Fruit fly (Drosophila melanogaster): Measurements from ENCODE around the gene CG17637.
A peak's percentile ranks its signal among the peaks of the same experiment; 100 is the strongest.

The CG17637 gene

DNA sequence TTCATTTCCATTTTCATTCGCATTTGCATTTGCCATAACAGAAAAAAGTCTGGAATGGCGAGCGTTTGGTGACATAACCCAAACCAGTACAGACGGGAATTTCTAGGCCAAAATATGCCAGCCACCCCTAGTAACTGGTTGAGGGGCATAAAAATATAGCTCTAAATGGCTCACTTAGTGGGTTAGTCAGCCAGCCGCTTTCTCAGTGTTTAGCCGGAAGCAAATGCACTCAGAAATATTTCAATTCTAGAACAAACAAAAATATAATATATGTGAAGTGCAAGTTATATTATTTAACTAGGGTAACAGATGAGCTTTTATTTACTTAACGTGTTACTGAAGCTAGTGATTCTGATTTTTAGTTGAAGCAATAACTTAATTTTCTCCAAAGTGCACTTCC is 32.9 kb downstream of the CG17637 start:
- no peak for TF ChIP-seq CG17801 (GFP tag; optimal IDR thresholded peaks at IDR 0.05; ENCODE audit: partially characterized antibody)

DNA sequence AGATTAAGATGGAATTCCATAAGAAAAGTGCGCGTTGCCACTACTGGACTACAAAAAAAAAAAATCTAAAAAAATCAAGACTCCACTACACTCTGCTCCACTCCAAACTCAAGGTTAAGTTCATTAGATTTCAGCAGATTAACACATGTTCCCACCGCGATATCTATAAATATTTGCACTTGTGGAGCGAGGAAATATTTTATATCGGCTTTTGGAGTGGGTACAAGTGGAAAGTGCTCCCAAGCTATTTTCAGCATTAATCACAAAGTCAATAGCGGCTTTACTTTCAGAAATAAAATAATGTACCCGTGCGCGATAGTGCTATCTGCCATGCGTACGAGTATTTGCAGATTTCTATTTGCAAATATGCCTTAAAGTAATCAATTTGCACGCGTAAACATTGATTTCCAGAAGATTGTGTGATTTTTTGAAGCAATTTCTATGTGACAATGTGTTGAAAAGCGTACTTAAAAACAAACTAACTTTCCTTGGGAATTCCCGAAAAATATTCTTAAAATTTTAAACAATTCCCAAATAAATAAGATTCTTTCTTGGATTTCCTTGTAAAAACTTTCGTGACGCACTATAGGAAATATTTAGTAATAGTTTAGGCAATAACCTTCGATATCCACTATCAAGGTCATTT is 33.8 kb downstream of the CG17637 start:
- no peak for TF ChIP-seq CG17801 (GFP tag; optimal IDR thresholded peaks at IDR 0.05; ENCODE audit: partially characterized antibody)

DNA sequence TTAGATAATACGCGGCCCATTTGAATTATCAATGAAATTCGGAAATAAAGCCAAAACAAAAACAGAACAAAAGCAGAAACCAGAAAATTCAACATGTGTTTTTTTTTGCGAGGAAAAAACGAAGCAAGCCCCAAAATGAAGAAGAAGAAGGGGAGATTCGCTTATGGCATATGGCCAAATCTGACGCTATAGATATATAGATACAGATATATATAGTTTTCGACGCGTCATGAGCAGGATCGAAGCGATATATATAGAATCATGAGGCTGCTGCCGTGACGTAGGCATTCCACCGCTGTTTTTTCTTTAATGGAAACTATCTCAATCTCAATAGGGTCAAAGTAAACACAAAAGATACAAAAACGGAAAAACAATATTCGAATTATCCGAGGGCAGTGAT is 34.5 kb downstream of the CG17637 start:
- TF ChIP-seq CG17801 (GFP tag; optimal IDR thresholded peaks at IDR 0.05; ENCODE audit: partially characterized antibody) = no peak

DNA sequence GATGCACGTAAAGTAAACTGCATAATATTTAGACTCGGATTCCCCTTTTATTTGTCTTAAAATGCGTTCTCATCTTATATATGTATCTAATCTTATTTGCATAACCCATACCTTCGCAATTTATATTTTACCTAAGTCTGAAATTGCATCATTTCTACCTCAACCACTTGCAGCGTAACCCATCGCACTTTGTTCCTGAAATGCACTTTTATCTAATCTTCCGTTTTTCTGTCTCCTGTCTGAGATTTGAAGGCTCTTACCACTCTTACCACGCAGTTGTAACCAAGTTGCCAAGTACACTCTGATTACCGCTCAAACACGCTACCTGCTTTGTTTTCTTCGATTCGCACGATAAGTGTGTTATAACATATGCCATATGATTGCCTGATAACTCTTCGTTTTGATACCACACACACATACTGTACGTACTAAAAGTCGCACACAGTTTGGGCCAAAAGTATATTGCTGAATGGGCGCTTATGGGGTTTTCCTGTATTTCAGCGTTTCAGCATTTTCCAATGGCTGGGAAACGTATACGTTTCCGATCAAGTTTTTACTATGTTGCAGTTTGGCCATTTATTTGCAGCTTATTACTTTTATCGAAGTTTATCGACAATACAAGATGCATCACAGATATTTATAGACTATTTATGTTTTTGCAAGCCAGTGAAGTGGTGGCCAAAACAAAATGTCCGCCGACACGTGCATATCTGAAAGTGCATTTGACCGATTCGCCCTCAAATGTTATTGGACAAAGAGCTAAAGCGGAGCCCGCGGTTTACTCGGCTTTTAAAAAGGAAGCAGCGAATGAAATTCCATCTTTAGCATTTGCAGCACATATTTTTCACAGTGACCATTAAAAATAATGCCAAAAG is 35.4 kb downstream of the CG17637 start:
- no peak for TF ChIP-seq CG17801 (GFP tag; optimal IDR thresholded peaks at IDR 0.05; ENCODE audit: partially characterized antibody)

DNA sequence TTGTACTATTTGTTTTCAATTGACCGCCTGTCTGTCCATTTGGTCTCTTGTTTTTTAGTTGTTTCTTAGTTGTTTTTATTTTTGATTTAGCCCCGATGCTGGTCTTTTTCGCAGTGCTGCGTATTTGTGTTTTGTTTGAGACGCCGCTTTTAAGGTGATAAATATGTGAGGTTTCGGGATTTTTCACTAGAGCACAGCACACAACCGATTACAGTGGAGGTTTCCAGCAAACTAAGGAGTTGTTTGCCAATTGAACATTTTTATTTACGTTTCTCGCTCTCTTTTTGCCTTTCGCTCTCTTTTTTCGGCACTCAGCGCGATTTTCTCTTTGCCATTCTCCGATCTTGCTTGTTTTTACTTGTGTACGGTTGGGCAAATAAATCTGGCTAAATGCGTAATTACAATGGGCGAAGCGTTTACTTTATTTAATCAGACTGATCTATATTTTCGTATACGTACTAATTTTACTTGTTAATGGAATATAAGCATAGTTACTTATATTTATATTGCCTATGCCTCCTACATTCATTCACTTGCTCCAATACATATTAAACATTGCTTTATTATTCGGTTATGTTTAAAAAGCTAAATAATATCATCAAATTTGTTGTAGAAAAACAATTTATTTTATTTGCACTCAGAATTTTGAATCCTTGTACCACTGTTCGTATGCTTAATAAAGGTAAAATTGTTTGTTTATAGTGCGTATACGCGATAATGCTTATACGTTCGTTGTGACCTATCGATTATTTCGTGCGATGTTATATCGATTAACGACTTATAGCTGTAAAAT is 36.4 kb downstream of the CG17637 start, which contains the start of gene Rcd2:
Gene Rcd2 (minus strand): TSS at position 236 of the 793 bp plus-strand sequence.
- TF ChIP-seq CG17801 (GFP tag; optimal IDR thresholded peaks at IDR 0.05; ENCODE audit: partially characterized antibody) = peak; percentile 78

DNA sequence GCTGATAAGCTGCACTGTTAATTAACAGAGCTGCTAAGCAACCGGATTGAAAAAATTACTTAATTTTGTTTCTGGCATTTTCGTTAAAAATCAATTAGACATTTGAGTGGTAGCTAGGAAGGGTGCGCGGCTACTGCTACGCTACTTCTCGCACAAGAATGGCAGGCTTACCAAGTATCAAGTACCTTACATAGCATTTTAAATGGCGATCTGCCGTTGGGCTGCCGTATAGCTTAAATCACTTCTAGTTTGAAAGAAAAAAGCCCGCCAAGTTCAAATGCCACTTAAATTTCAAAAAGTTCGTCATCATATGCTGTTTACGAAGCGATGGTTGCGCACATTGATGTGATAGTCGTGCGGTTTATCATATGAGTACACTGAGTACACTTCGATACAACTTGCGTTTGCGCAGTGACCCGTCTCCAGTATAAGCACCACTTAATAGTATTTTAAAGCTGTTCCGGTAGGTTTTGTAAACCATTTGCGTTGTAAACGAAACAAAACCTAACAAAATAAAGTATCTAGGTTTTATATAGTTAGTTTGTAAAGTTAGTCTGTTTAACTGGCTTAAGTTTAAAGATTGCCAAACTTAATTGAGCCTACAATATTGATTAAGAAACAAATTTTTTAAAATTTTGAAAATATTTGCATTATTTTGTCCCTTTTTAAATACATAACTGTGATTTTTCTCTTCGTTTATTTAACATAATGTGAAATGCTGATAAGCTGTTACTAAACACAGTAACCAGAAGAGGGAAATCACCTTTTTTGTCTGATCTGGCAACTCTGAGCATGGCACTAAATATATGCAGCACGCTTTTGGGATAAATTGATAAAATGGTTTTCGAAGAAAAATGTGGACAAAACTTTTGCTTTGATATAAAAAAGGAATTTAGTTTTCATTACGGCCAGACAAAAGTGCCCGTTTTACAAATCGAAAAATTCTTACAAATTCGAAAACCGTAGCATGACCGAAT is 37.3 kb downstream of the CG17637 start:
- TF ChIP-seq CG17801 (GFP tag; optimal IDR thresholded peaks at IDR 0.05; ENCODE audit: partially characterized antibody) = no peak

DNA sequence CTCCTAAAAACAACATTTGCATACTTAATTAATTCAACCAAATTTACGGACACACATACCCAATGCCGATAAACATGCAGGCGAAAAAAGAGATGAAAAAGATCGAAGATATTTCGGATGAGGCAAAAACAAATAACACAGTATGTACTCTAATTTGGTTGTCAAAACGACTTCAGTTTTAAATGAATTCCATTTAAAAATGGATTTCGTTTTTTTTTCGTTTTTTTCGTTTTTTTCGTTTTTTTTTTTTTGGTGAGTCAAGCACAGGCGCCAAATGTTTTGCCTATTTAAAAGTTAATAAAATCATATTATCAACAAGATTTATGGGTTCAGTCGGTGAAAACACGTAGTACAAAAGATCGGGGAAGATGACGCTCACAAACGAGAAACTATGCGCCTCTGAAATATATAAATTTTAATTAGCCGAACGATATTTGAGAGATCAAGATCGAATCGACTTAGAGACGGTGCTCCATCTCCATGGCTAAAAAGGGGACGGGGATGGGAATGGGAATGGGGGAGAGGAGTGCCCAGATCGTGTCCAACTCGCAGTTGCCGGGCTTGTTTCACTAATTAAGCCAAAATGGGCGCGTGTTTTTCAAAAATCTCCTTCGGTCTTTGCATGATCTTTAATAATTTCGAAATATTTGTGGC is 44.3 kb downstream of the CG17637 start:
- TF ChIP-seq CG17801 (GFP tag; optimal IDR thresholded peaks at IDR 0.05; ENCODE audit: partially characterized antibody) = no peak

DNA sequence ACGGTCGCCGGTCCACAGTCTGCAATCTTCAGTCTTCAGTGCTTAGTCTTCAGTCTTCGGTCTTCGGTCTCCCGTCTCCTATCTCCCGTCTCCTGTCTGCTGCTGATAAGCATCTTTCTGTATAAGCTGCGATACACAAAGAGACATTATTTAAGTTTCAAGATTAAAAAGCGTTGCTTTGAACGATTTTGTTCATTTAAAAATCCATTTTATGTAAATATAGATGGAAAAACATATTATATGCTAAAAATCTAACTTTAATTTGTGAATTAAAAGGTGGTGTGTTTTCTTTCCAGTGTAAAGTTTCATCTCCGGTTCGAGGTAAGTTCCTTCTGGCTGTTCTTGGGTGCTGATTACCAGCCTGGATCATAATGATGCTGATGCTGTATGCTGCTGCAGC is 45.4 kb downstream of the CG17637 start:
- no peak for TF ChIP-seq CG17801 (GFP tag; optimal IDR thresholded peaks at IDR 0.05; ENCODE audit: partially characterized antibody)

DNA sequence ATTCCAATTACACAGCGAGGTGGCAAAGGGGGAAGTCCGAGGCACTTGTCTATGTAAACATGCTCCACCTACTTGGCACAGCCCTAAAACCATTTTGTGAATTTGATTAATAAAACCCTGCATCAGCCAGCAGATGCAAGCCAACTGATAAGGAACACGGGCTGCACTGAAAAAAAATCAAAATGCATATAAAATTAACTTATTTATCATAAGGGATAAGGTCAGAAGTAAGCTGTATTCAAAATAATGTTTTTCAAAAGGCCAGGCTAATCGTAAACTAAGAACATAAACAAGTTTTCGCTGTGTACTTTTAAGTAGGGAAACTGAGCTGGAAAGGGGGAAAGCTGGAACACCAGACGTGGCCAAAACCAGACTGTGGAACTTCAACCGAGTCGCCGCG is 47.9 kb downstream of the CG17637 start:
- TF ChIP-seq CG17801 (GFP tag; optimal IDR thresholded peaks at IDR 0.05; ENCODE audit: partially characterized antibody) = no peak

Measured in ovary, adult (tissue).